Worm (Caenorhabditis elegans): ENCODE data around the gene EGAP1.1.

The EGAP1.1 gene

DNA sequence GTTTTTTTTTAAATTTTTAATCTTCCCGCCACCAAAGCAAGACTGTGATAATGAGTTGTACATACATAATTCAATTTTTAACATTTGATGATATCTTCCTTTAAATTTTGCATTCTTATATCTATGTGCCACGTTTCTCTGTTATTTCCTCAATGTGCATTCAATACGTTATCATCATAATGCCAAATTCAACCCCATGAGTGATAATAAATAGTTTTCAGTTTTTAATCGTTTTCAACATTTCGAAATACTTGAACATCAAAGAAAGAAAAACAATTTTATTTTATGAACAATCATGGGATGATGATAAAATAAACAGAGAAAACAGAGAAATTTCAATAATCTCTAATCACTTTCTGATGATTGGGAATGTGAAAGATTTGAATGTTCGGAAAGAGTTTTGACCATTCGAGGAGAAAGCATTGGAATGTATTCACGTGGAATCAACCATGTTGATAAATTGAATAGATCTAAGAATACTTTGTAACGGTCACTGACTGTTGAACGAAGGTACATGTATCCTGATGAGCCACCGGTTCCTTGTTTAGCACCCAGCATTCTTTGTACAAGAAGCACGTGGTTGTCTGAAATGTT is 19.6 kb downstream of the EGAP1.1 start:
- TF ChIP-seq elt-2 (tag; optimal IDR thresholded peaks at IDR 0.05) (peak; percentile 23), ceh-24 (tag; optimal IDR thresholded peaks at IDR 0.05) (no peak)

DNA sequence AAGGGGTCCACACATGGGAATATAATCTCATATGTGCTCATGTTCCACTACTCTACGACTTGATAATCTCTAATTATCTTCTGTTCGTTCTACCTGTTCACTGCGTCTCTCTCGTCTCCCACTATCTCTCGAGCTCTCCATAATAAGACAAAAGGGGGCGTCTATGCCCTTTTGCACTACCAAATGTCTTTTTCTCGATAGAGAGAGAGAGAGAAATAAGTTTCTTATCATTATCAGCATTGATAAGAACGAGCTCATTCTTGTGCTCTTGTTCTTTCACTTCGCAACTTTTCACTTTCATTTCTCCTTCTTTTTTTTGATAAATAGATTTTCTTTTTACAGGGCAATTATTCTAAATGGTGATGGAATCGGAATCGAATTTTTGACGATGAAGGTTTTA is 21.1 kb downstream of the EGAP1.1 start:
- TF ChIP-seq elt-2 (tag; optimal IDR thresholded peaks at IDR 0.05) = peak; percentile 94
- no peak for TF ChIP-seq ceh-34 (tag; optimal IDR thresholded peaks at IDR 0.05)

- TF ChIP-seq nfya-1 (tag; optimal IDR thresholded peaks at IDR 0.05) (peak; percentile 55), unc-3 (GFP tag; conservative IDR thresholded peaks at IDR 0.05) (no peak), unc-3 (tag; optimal IDR thresholded peaks at IDR 0.05) (no peak), elt-2 (tag; optimal IDR thresholded peaks at IDR 0.05) (peak; percentile 5), ahr-1 (tag; optimal IDR thresholded peaks at IDR 0.05) (no peak), madf-2 (tag; optimal IDR thresholded peaks at IDR 0.05) (no peak)
These were observed 22.3 kb downstream of the EGAP1.1 start for ce11 chrIII:5914717-5915116.

DNA sequence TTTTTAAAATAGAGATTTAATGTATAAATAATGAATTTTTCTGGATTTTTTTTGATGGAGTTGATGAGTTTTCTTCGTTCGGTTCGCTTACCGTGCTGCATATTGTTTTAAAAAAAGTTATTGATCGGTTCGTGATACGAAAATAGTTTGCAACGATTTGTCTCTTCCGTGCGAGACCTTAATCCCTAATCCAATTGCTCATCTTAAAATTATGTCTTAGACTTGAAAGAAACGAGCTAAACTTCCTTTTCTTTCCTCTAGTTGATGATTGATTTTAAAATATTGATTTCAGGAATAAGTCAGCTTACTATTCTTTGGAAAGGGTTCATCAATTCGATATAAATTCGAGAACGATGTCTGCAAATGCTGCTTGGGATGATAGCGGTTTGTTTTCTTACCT is 28.6 kb downstream of the EGAP1.1 start, which contains the start of gene C28H8.3:
Gene C28H8.3, plus strand, starts transcription at position 293 of the 400 bp plus-strand sequence.
- TF ChIP-seq syd-9 (tag; optimal IDR thresholded peaks at IDR 0.05) = no peak
- no peak for TF ChIP-seq hlh-30 (tag; optimal IDR thresholded peaks at IDR 0.05; ENCODE audit: insufficient read depth)
- TF ChIP-seq sdc-2 (tag; optimal IDR thresholded peaks at IDR 0.05) = no peak
- no peak for TF ChIP-seq sox-4 (tag; optimal IDR thresholded peaks at IDR 0.05)
- no peak for TF ChIP-seq hlh-6 (tag; optimal IDR thresholded peaks at IDR 0.05)
- TF ChIP-seq elt-4 (tag; optimal IDR thresholded peaks at IDR 0.05) = no peak
- no peak for TF ChIP-seq fkh-6 (tag; optimal IDR thresholded peaks at IDR 0.05)
- no peak for TF ChIP-seq K09A11.1 (tag; optimal IDR thresholded peaks at IDR 0.05; ENCODE audit: insufficient read depth)
- TF ChIP-seq C08G9.2 (tag; optimal IDR thresholded peaks at IDR 0.05) = no peak
- no peak for TF ChIP-seq gmeb-2 (tag; optimal IDR thresholded peaks at IDR 0.05)
- TF ChIP-seq ceh-22 (tag; optimal IDR thresholded peaks at IDR 0.05) = no peak
- TF ChIP-seq ceh-6 (GFP tag; optimal IDR thresholded peaks at IDR 0.05) = no peak

DNA sequence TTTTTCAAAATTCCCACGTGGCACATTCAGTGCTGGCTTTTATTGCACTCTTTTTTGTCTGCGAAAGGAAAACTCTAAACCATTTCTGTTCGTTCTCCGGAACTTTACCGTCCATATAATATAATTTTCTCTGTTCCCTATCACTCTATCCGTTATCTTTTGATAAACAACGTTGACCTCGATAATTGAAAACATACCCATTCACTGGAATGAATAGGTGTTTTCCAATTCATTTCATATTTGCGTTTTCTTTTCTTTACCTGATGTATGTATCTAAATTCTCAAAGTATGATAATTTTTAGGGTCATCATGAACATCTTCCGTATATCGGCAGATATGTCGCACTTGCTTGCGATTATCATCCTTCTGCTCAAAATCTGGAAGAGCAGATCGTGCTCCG is 30.3 kb downstream of the EGAP1.1 start, which contains the start of gene erd-2.2:
Gene erd-2.2, plus strand, starts transcription at position 301 of the 400 bp plus-strand sequence.
- TF ChIP-seq nfya-1 (tag; optimal IDR thresholded peaks at IDR 0.05) = no peak

ce11 chrIII:5906059-5906458 is 31.0 kb downstream of the EGAP1.1 start, which contains the start of gene dpff-1:
Gene dpff-1, minus strand, starts transcription at chrIII:5906346.
- TF ChIP-seq ceh-48 (tag; optimal IDR thresholded peaks at IDR 0.05) = peak; percentile 85
- TF ChIP-seq sox-4 (tag; optimal IDR thresholded peaks at IDR 0.05) = no peak

DNA sequence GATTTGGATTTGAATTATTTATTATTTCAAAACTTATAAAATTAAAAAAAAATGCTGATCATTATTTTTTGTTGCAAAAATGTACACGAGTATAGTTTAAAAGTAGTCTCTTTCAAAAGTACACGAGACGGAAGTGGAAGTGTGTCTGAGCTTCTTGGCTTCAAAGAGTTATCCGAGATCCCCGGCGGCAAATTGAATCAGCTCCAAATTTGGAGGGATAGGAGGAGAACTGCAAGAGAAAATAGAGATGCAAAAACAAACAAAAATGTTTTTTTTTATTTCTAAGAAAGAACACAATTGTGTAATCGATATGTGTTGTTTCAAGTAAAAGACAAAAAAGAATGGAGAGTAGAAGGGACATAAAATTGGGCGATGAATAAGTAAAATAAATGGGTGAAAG is 34.5 kb downstream of the EGAP1.1 start:
- peak; percentile 80 for TF ChIP-seq unc-42 (tag; optimal IDR thresholded peaks at IDR 0.05)
- TF ChIP-seq lin-11 (tag; optimal IDR thresholded peaks at IDR 0.05) = no peak
- no peak for TF ChIP-seq K02D7.2 (tag; optimal IDR thresholded peaks at IDR 0.05)

DNA sequence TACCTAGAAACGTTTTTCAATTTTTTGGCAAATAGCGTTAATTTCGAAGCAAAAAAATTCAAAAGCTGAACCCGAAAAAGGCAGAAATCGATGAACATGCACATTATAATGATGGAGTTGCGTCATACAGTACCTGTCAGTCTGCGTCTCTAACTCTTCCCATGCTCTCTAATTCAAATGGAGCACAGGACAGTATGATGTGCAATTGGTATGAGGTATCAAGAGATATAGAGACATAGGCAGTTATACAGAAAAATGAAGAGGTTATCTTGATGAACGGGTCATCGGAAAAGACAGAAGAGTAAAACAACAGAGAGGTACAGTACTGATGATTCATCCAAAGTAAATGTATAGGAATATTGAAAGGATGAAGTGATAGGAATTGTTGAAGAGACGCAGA is 36.3 kb downstream of the EGAP1.1 start:
- TF ChIP-seq hlh-30 (tag; optimal IDR thresholded peaks at IDR 0.05; ENCODE audit: insufficient read depth) (peak; percentile 39), unc-55 (GFP tag; optimal IDR thresholded peaks at IDR 0.05) (peak; percentile 8), pha-4 (tag; optimal IDR thresholded peaks at IDR 0.05) (no peak)

Measured in whole organism, late embryonic.